Fruit fly (Drosophila melanogaster) whole organism, embryonic: ENCODE measurements around the gene Pgls.

Source experiments
- Asciz ChIP-seq: fragments of 200-800 bp; sonication (Bioruptor generic); optimal IDR thresholded peaks from 2 replicates; lab custom pipeline; 2017; ENCODE audit warnings: missing biosample characterization, mild to moderate bottlenecking, missing genetic modification characterization, missing genetic modification reagents
- Atf6 ChIP-seq: fragments of 200-800 bp; sonication (Bioruptor generic); IDR thresholded peaks from 2 replicates; pipeline ENCODE4 v1.3.6; 2022; ENCODE audit warnings: missing biosample characterization, missing genetic modification characterization
- CG10979 ChIP-seq: fragments of 200-800 bp; sonication (Bioruptor generic); optimal IDR thresholded peaks from 2 replicates; lab custom pipeline; 2018; ENCODE audit warnings: missing biosample characterization, mild to moderate bottlenecking, missing genetic modification characterization, moderate library complexity
- CG11504 ChIP-seq: fragments of 200-800 bp; sonication (Bioruptor generic); optimal IDR thresholded peaks from 3 replicates; lab custom pipeline; 2019; ENCODE audit warnings: missing biosample characterization, mild to moderate bottlenecking, missing genetic modification characterization, moderate library complexity
- CG12659 ChIP-seq: fragments of 200-800 bp; sonication (Bioruptor generic); optimal IDR thresholded peaks from 3 replicates; lab custom pipeline; 2017; ENCODE audit warnings: mild to moderate bottlenecking, missing biosample characterization, missing genetic modification reagents, missing genetic modification characterization
- CG12769 ChIP-seq: fragments of 200-800 bp; sonication (Bioruptor generic); optimal IDR thresholded peaks from 2 replicates; lab custom pipeline; 2019; ENCODE audit warnings: missing biosample characterization, mild to moderate bottlenecking, missing genetic modification characterization, moderate library complexity
- CG13287 ChIP-seq: fragments of 200-800 bp; sonication (Bioruptor generic); IDR thresholded peaks from 2 replicates; pipeline ENCODE4 v1.3.6; 2022; ENCODE audit warnings: missing biosample characterization, missing genetic modification characterization; ENCODE audit not compliant: partially characterized antibody
- CG13424 ChIP-seq: fragments of 200-800 bp; sonication (Bioruptor generic); optimal IDR thresholded peaks from 2 replicates; lab custom pipeline; 2019; ENCODE audit warnings: missing biosample characterization, mild to moderate bottlenecking, missing genetic modification characterization, moderate library complexity
- CG14965 ChIP-seq: fragments of 200-800 bp; sonication (Bioruptor generic); optimal IDR thresholded peaks from 2 replicates; lab custom pipeline; 2016; ENCODE audit warnings: missing biosample characterization, missing genetic modification characterization, borderline replicate concordance
- CG17802 ChIP-seq: fragments of 200-800 bp; sonication (Bioruptor generic); optimal IDR thresholded peaks from 2 replicates; lab custom pipeline; 2018; ENCODE audit warnings: missing biosample characterization, mild to moderate bottlenecking, missing genetic modification characterization, moderate library complexity
- CG18476 ChIP-seq: fragments of 200-800 bp; sonication (Bioruptor generic); optimal IDR thresholded peaks from 2 replicates; lab custom pipeline; 2016; ENCODE audit warnings: missing biosample characterization, mild to moderate bottlenecking, missing genetic modification characterization
- CG18599 ChIP-seq: fragments of 200-800 bp; sonication (Bioruptor generic); optimal IDR thresholded peaks from 3 replicates; lab custom pipeline; 2017; ENCODE audit warnings: missing biosample characterization, missing genetic modification characterization, mild to moderate bottlenecking, moderate library complexity, missing genetic modification reagents
- CG2120 ChIP-seq: fragments of 200-800 bp; sonication (Bioruptor generic); optimal IDR thresholded peaks from 3 replicates; lab custom pipeline; 2016; ENCODE audit warnings: missing biosample characterization, missing genetic modification characterization
- CG2678 ChIP-seq: fragments of 200-800 bp; sonication (Bioruptor generic); optimal IDR thresholded peaks from 3 replicates; lab custom pipeline; 2019; ENCODE audit warnings: missing biosample characterization, mild to moderate bottlenecking, missing genetic modification characterization, moderate library complexity
- CG2712 ChIP-seq: fragments of 200-800 bp; optimal IDR thresholded peaks from 3 replicates; lab custom pipeline; 2019; ENCODE audit warnings: missing biosample characterization, mild to moderate bottlenecking, missing genetic modification characterization, moderate library complexity
- CG3163 ChIP-seq: fragments of 200-800 bp; sonication (Bioruptor generic); optimal IDR thresholded peaks from 3 replicates; lab custom pipeline; 2016; ENCODE audit warnings: missing biosample characterization, missing genetic modification characterization
- CG7987 ChIP-seq: fragments of 200-800 bp; sonication (Bioruptor generic); optimal IDR thresholded peaks from 2 replicates; lab custom pipeline; 2018; ENCODE audit warnings: missing biosample characterization, mild to moderate bottlenecking, missing genetic modification characterization, moderate library complexity
- CG8290 ChIP-seq, 3 experiments: fragments of 200-800 bp; sonication (Bioruptor generic); optimal IDR thresholded peaks; 2 replicates each; lab custom pipeline; 2016 to 2019; ENCODE audit warnings: missing biosample characterization in 3 of 3, missing genetic modification characterization in 3 of 3, mild to moderate bottlenecking in 2 of 3, moderate library complexity in 1 of 3
- CG9437 ChIP-seq: fragments of 200-800 bp; sonication (Bioruptor generic); optimal IDR thresholded peaks from 2 replicates; lab custom pipeline; 2018; ENCODE audit warnings: missing biosample characterization, mild to moderate bottlenecking, missing genetic modification characterization
- CoRest ChIP-seq: fragments of 200-800 bp; sonication (Bioruptor generic); optimal IDR thresholded peaks from 3 replicates; lab custom pipeline; 2018; ENCODE audit warnings: missing biosample characterization, mild to moderate bottlenecking, missing genetic modification characterization, moderate library complexity
- Deaf1 ChIP-seq: fragments of 200-800 bp; optimal IDR thresholded peaks from 3 replicates; lab custom pipeline; 2019; ENCODE audit warnings: missing biosample characterization, mild to moderate bottlenecking, missing genetic modification characterization, moderate library complexity
- Dip2 ChIP-seq: fragments of 200-800 bp; sonication (Bioruptor generic); IDR thresholded peaks from 2 replicates; pipeline ENCODE4 v1.3.6; 2022; ENCODE audit warnings: missing biosample characterization, missing genetic modification characterization
- E2f2 ChIP-seq: fragments of 200-800 bp; sonication (Bioruptor generic); IDR thresholded peaks from 2 replicates; pipeline ENCODE4 v1.3.6; 2022; ENCODE audit warnings: missing biosample characterization, missing genetic modification characterization
- Elba2 ChIP-seq: fragments of 200-800 bp; sonication (Bioruptor generic); optimal IDR thresholded peaks from 3 replicates; lab custom pipeline; 2016; ENCODE audit warnings: missing biosample characterization, missing genetic modification characterization
- HLH3B ChIP-seq: fragments of 200-800 bp; sonication (Bioruptor generic); IDR thresholded peaks from 2 replicates; pipeline ENCODE4 v1.3.6; 2022; ENCODE audit warnings: missing biosample characterization, missing genetic modification characterization
- HmgZ ChIP-seq: fragments of 200-800 bp; sonication (Bioruptor generic); optimal IDR thresholded peaks from 2 replicates; lab custom pipeline; 2018; ENCODE audit warnings: missing biosample characterization, mild to moderate bottlenecking, missing genetic modification characterization
- Hr51 ChIP-seq, 2 experiments: fragments of 200-800 bp; sonication (Bioruptor generic); optimal IDR thresholded peaks; 2 replicates in 1 of 2; 3 replicates in 1 of 2; lab custom pipeline; 2016 to 2018; ENCODE audit warnings: missing biosample characterization in 2 of 2, missing genetic modification characterization in 2 of 2, mild to moderate bottlenecking in 1 of 2, moderate library complexity in 1 of 2
- MBD-R2 ChIP-seq: fragments of 200-800 bp; sonication (Bioruptor generic); IDR thresholded peaks from 2 replicates; pipeline ENCODE4 v1.3.6; 2022; ENCODE audit warnings: missing biosample characterization, missing genetic modification characterization
- Med ChIP-seq: fragments of 200-800 bp; sonication (Bioruptor generic); peaks from one replicate; lab custom pipeline; 2016; ENCODE audit warnings: missing biosample characterization, missing genetic modification characterization, mild to moderate bottlenecking, inconsistent platforms, moderate library complexity
- Opbp ChIP-seq: fragments of 200-800 bp; sonication (Bioruptor generic); IDR thresholded peaks from 3 replicates; pipeline ENCODE4 v1.3.6; 2022; ENCODE audit warnings: missing biosample characterization, missing genetic modification characterization; ENCODE audit not compliant: partially characterized antibody
- Scr ChIP-seq: fragments of 200-800 bp; sonication (Bioruptor generic); IDR thresholded peaks from 2 replicates; pipeline ENCODE4 v1.3.6; 2022; ENCODE audit warnings: missing biosample characterization, missing genetic modification characterization; ENCODE audit not compliant: partially characterized antibody
- chinmo ChIP-seq: fragments of 200-800 bp; sonication (Bioruptor generic); IDR thresholded peaks from 4 replicates; pipeline ENCODE4 v1.3.6; 2022; ENCODE audit warnings: missing biosample characterization, missing genetic modification characterization; ENCODE audit not compliant: partially characterized antibody
- ems ChIP-seq: fragments of 200-800 bp; sonication (Bioruptor generic); optimal IDR thresholded peaks from 3 replicates; lab custom pipeline; 2016; ENCODE audit warnings: missing biosample characterization, missing genetic modification characterization
- eyg ChIP-seq: fragments of 200-800 bp; sonication (Bioruptor generic); optimal IDR thresholded peaks from 3 replicates; lab custom pipeline; 2016; ENCODE audit warnings: missing biosample characterization, missing genetic modification characterization
- gem ChIP-seq: fragments of 200-800 bp; sonication (Bioruptor generic); optimal IDR thresholded peaks from 2 replicates; lab custom pipeline; 2019; ENCODE audit warnings: missing biosample characterization, mild to moderate bottlenecking, missing genetic modification characterization, moderate library complexity
- gsb ChIP-seq: fragments of 200-800 bp; sonication (Bioruptor generic); IDR thresholded peaks from 2 replicates; pipeline ENCODE4 v1.3.6; 2022; ENCODE audit warnings: missing biosample characterization, missing genetic modification characterization
- knrl ChIP-seq: fragments of 200-800 bp; sonication (Bioruptor generic); IDR thresholded peaks from 3 replicates; pipeline ENCODE4 v1.3.6; 2022; ENCODE audit warnings: missing biosample characterization, missing genetic modification characterization; ENCODE audit not compliant: partially characterized antibody
- lab ChIP-seq: fragments of 200-800 bp; sonication (Bioruptor generic); optimal IDR thresholded peaks from 3 replicates; lab custom pipeline; 2017; ENCODE audit warnings: missing biosample characterization, missing genetic modification characterization, mild to moderate bottlenecking, moderate library complexity, missing genetic modification reagents
- odd ChIP-seq: fragments of 200-800 bp; sonication (Bioruptor generic); optimal IDR thresholded peaks from 2 replicates; lab custom pipeline; 2017; ENCODE audit warnings: missing biosample characterization, mild to moderate bottlenecking, missing genetic modification characterization
- phol ChIP-seq: fragments of 200-800 bp; sonication (Bioruptor generic); optimal IDR thresholded peaks from 3 replicates; lab custom pipeline; 2018; ENCODE audit warnings: missing biosample characterization, mild to moderate bottlenecking, missing genetic modification characterization, moderate library complexity
- row ChIP-seq: fragments of 200-800 bp; sonication (Bioruptor generic); IDR thresholded peaks from 3 replicates; pipeline ENCODE4 v1.3.6; 2022; ENCODE audit warnings: missing biosample characterization, missing genetic modification characterization
- scrt ChIP-seq: fragments of 200-800 bp; sonication (Bioruptor generic); optimal IDR thresholded peaks from 2 replicates; lab custom pipeline; 2018; ENCODE audit warnings: missing biosample characterization, mild to moderate bottlenecking, missing genetic modification characterization, moderate library complexity
- sens ChIP-seq: fragments of 200-800 bp; sonication (Bioruptor generic); peaks from one replicate; lab custom pipeline; 2016; ENCODE audit warnings: missing biosample characterization, missing genetic modification characterization
- stc ChIP-seq: fragments of 200-800 bp; sonication (Bioruptor generic); IDR thresholded peaks from 2 replicates; pipeline ENCODE4 v1.3.6; 2022; ENCODE audit warnings: missing biosample characterization, missing genetic modification characterization
- stwl ChIP-seq: fragments of 200-800 bp; sonication (Bioruptor generic); optimal IDR thresholded peaks from 3 replicates; lab custom pipeline; 2018; ENCODE audit warnings: missing biosample characterization, mild to moderate bottlenecking, missing genetic modification characterization, moderate library complexity
- tap ChIP-seq: fragments of 200-800 bp; optimal IDR thresholded peaks from 3 replicates; lab custom pipeline; 2019; ENCODE audit warnings: missing biosample characterization, mild to moderate bottlenecking, missing genetic modification characterization, moderate library complexity
- tgo ChIP-seq: fragments of 200-800 bp; sonication (Bioruptor generic); IDR thresholded peaks from 3 replicates; pipeline ENCODE4 v1.3.6; 2022; ENCODE audit warnings: missing biosample characterization, missing genetic modification characterization

Pgls gene

dm6 chrX:10806718-10807412 lies 40.4 kb upstream of the Pgls start:
- TF ChIP-seq stwl (tag; lab: Kevin White, UChicago): peak; percentile 1
- peak; percentile 6 for TF ChIP-seq phol (tag; lab: Kevin White, UChicago)
- TF ChIP-seq CG2120 (GFP tag; lab: Kevin White, UChicago): peak; percentile 17
- no peak for TF ChIP-seq CG8290 (GFP tag; optimal IDR thresholded peaks at IDR 0.05; lab: Kevin White, UChicago)
- peak in 1 of 2 experiments; percentile 26 for TF ChIP-seq CG8290 (tag; optimal IDR thresholded peaks at IDR 0.05; lab: Kevin White, UChicago)
- TF ChIP-seq Elba2: peak; percentile 71
- peak; percentile 98 for TF ChIP-seq CG9437 (GFP tag; lab: Kevin White, UChicago)
- 0 out of 2 replicates have a peak, but pooled peaks have one; percentile 15 for TF ChIP-seq E2f2
- no peak for TF ChIP-seq CG14965 (GFP tag; lab: Kevin White, UChicago)
- peak; percentile 16 for TF ChIP-seq CG13424 (tag; lab: Kevin White, UChicago)
- peak; percentile 13 for TF ChIP-seq CG2712 (tag; lab: Kevin White, UChicago)
- no peak for TF ChIP-seq CG10979 (tag; lab: Kevin White, UChicago)
- no peak for TF ChIP-seq tap (tag; lab: Kevin White, UChicago)
- TF ChIP-seq Scr (GFP tag; lab: Robert Waterston, UW): 0 out of 2 replicates have a peak, but pooled peaks have one; percentile 10
- TF ChIP-seq eyg (GFP tag; lab: Kevin White, UChicago): no peak
- peak; percentile 6 for TF ChIP-seq CG7987 (GFP tag; lab: Kevin White, UChicago)
- no peak for TF ChIP-seq scrt (GFP tag; lab: Kevin White, UChicago)
- no peak for TF ChIP-seq CG17802 (tag; lab: Kevin White, UChicago)
- no peak for TF ChIP-seq odd (GFP tag; lab: Kevin White, UChicago)
- no peak for TF ChIP-seq tgo
- TF ChIP-seq lab (GFP tag; lab: Kevin White, UChicago): peak; percentile 6
- TF ChIP-seq HLH3B (GFP tag; lab: Robert Waterston, UW): no peak
- peak; percentile 10 for TF ChIP-seq CoRest
- no peak for TF ChIP-seq HmgZ (tag; lab: Kevin White, UChicago)
- peak; percentile 25 for TF ChIP-seq CG3163 (GFP tag; lab: Kevin White, UChicago)
- no peak for TF ChIP-seq ems (GFP tag; lab: Kevin White, UChicago)
- peak in 1 of 2 experiments; percentile 11 for TF ChIP-seq Hr51 (GFP tag; optimal IDR thresholded peaks at IDR 0.05; lab: Kevin White, UChicago)
- TF ChIP-seq gem: peak; percentile 8
- peak; percentile 74; the same call in 2 of the 4 replicates for TF ChIP-seq chinmo (GFP tag; lab: Robert Waterston, UW)
- TF ChIP-seq Med: peak; percentile 73
- TF ChIP-seq CG12769 (tag; lab: Kevin White, UChicago): peak; percentile 84
- TF ChIP-seq CG12659 (GFP tag; lab: Kevin White, UChicago): peak; percentile 0
- peak; percentile 33 for TF ChIP-seq CG18599 (GFP tag; lab: Kevin White, UChicago)
- peak; percentile 97 for TF ChIP-seq Deaf1 (tag; lab: Kevin White, UChicago)
- TF ChIP-seq sens (GFP tag; lab: Kevin White, UChicago): peak; percentile 51
- TF ChIP-seq Dip2 (GFP tag; lab: Robert Waterston, UW): no peak
- no peak for TF ChIP-seq Opbp (GFP tag; lab: Robert Waterston, UW)
- no peak for TF ChIP-seq CG18476
- peak; percentile 42; the same call in 1 of the 3 replicates for TF ChIP-seq row
- TF ChIP-seq Asciz (GFP tag; lab: Kevin White, UChicago): no peak
- TF ChIP-seq Atf6 (GFP tag; lab: Robert Waterston, UW): peak; percentile 29; the same call in 1 of the 2 replicates
- 0 out of 2 replicates have a peak, but pooled peaks have one; percentile 10 for TF ChIP-seq CG13287 (GFP tag; lab: Robert Waterston, UW)
- TF ChIP-seq gsb: no peak
- peak; percentile 9; the same call in 1 of the 2 replicates for TF ChIP-seq stc
- TF ChIP-seq CG11504 (tag; lab: Kevin White, UChicago): peak; percentile 8
- TF ChIP-seq CG2678 (tag; lab: Kevin White, UChicago): peak; percentile 3
- no peak for TF ChIP-seq knrl (GFP tag; lab: Robert Waterston, UW)
- TF ChIP-seq MBD-R2: peak; percentile 10; the same call in 1 of the 2 replicates
